Fruit fly (Drosophila melanogaster) ovary, adult (tissue): ENCODE results near the gene CG15484.

ENCODE experiments used
- CG17801 ChIP-seq: fragments of 200-800 bp; optimal IDR thresholded peaks from 2 replicates; lab custom pipeline; 2019; ENCODE audit warnings: missing biosample characterization, mild to moderate bottlenecking, missing genetic modification characterization, moderate library complexity; ENCODE audit not compliant: partially characterized antibody

Gene CG15484

dm6 chr2L:12707540-12707939, at the start of gene CG15484, which contains the start of gene CG6180:
CG15484 (minus strand) TSS chr2L:12707711.
CG6180 (plus strand) TSS chr2L:12707661.
- peak; percentile 22 for TF ChIP-seq CG17801

dm6 chr2L:12756417-12756816, 48.9 kb upstream of the CG15484 start:
- TF ChIP-seq CG17801 = no peak

DNA sequence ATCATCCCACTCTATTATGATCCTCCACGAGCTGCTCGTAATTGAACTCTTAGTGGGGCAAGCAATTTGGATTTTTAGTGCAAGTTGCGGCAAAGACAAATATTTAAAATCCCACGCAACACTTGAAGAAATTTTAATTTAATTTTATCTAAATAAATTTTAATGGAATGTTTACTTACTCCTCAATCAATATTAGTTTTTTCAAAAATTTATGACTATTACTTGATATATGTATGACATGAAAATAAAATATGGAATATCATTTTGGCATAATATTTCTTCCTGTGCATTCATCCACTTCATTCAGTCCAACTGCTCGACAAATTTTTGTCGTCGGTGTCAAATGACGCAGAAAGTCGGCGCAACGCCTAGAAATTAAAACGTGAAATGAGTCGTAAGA, 42.5 kb upstream of the CG15484 start:
- no peak for TF ChIP-seq CG17801

DNA sequence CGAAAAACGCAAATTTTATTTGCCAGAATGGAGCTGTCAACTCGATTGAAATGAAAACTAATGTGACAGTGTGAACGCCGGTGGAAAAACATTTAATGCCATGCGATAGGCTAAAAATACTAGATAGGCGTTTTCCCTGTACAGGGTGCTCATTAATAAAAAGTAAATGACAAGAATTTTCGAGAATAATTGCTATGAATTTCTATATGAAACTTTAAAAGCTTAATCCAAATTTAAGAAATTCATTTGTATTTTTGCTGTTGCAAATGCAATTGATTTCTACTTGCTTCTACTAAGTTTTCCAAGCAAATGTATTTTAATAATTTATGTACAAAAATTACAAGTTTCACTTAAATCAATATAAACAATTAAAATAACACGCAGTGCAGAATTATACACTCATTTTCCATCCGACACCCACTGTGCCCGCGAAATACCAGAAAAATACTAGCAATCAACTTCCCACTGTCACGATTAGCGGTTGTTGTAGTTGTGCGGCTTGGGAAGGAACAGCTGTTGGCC, 14.3 kb upstream of the CG15484 start, which contains the start of gene Pih1D1:
Gene Pih1D1, minus strand, starts transcription at position 50 of the 522 bp plus-strand sequence.
- TF ChIP-seq CG17801 = peak; percentile 95

dm6 chr2L:12720430-12721396, 13.2 kb upstream of the CG15484 start:
- no peak for TF ChIP-seq CG17801

- TF ChIP-seq CG17801 = no peak
Measured at dm6 chr2L:12719712-12720429, 12.4 kb upstream of the CG15484 start.

dm6 chr2L:12718437-12719376, 11.2 kb upstream of the CG15484 start, which contains the start of gene MRP:
MRP (plus strand) TSS chr2L:12719045.
- no peak for TF ChIP-seq CG17801

- no peak for TF ChIP-seq CG17801
Measured at dm6 chr2L:12712852-12713251, 5.3 kb upstream of the CG15484 start, which contains the start of gene CG5787. CG5787 (minus strand) TSS chr2L:12712952.

DNA sequence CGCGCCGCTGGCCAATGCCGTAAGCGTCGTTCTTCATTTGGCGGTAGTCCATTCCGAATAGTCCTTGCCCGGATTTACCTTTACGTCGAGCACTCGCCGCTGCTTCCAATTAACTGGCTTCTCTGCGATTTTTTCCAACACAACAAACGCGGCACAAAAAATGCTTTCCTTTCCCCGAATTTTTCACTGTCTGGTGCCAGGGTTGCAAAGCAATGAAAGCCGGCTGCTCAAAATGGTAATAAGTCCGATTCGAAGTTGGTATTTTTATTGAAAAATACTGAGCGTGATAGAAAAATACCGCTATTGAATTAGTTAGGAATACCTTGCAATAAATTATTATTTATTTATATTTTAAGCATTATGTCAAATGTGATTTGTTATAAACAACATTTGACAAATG, 4.7 kb upstream of the CG15484 start:
- peak; percentile 17 for TF ChIP-seq CG17801

DNA sequence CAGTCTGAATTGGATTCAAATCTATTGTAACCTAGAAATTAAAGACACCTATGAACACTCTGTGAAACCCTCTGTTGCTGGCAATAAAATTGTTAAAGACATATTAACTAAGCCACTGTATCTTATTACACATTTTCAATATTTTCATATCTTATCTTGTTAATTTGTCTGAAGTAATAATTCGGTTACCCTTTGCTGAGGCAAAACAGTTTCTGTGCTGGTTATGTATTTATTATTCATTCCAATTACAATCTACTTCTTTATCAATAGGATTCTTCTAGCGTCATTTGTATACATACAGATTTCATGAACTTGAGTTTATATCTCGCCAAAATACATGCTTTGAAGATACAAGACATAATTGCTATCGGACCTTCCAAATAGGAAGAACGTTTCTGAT, 1.1 kb upstream of the CG15484 start:
- TF ChIP-seq CG17801 = no peak

dm6 chr2L:12705376-12705775, 2.1 kb downstream of the CG15484 start:
- no peak for TF ChIP-seq CG17801

DNA sequence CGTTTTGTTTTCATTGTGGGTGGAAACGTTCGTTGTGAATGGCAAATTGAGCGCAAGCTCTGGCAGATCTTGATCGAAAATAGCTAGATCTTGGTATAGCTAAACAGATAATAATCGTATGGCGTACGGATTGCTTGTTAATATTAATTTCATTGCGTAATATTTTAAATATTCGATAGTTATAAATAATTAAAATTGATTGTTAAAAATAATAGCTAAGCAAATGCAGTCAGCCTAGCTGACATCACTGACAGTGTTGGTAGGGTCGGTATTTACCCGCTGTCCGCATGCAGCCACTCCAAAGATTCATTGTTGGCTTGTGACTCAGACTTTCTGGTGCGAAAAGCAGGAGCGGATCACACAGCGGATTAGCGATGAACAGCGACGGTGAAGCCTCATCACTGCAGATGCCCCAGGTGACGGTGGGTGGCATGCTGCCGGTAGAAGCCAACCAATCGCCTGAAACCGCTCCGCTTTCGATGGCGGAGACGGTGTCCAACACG, 3.0 kb downstream of the CG15484 start, which contains the start of the genes CG5776 and spict:
Gene CG5776, minus strand, starts transcription at position 34 of the 503 bp plus-strand sequence.
Gene spict, plus strand, starts transcription at position 308 of the 503 bp plus-strand sequence.
- TF ChIP-seq CG17801 = peak; percentile 81

DNA sequence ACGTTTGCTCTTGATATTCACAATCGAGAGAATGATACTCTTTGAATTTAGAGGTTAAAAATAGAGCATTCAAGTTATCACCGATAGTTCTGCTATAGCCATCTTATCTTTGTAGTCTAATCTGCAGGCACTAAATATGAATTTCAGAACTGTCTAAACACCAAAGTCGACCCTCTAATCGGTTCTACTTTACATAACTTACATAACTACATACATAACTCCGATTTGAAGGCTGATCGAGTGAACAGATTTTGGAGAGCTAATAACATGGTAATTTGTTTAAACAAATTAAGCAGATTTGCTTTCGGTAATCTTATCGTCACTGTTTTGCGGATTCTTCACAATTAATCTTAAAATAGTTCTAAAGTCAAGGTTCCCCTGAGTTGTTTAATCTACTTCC, 6.0 kb downstream of the CG15484 start:
- no peak for TF ChIP-seq CG17801

DNA sequence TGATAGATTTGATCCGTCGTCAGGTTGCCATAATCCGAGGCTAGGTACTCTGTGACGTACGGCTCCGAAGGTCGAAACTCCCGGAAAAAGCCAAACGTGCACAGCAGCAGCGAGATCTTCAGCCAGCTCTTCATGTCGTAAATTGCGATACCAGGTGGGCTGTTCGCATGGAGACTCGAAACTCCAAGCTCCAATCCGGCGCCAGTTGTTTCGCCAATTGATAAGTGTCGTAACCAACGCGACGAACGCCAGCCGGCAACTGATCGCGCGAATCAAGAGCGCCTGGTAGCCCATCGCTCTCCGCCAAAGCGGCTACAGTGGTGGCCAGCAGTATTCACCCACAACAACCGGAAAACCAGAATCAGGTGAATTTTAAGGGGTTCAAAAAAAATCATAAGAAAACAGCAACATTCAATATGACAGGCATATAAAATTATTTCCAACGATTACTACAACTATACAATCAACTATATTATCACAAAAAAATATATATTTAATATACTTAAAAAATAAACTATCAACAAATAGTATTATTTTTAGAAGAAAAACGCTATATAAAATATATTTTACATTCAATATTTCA, 7.0 kb downstream of the CG15484 start, which contains the start of gene CG17036:
Gene CG17036, minus strand, starts transcription at position 366 of the 583 bp plus-strand sequence.
- TF ChIP-seq CG17801 = peak; percentile 49

- TF ChIP-seq CG17801 = no peak
Measured at dm6 chr2L:12697223-12697622, 10.3 kb downstream of the CG15484 start, which contains the start of gene CG5781. CG5781 (minus strand) TSS chr2L:12697323.
